Worm (Caenorhabditis elegans) whole organism, late embryonic: ENCODE measurements around the gene spe-29.
"Not testable (repeated sequence)": the region's sequence is repeated elsewhere in the genome, so short reads cannot be mapped to it uniquely, and the experiment has no call there.

Experiments used
- K02D7.2 ChIP-seq: sonication (generic microtip); optimal IDR thresholded peaks from 2 replicates; lab custom pipeline; 2017; ENCODE audit warnings: mild to moderate bottlenecking, missing genetic modification characterization, missing compliant biosample characterization
- ama-1 ChIP-seq: fragments of 150-350 bp; optimal IDR thresholded peaks from 2 replicates; lab custom pipeline; 2014
- ceh-18 ChIP-seq: sonication (generic microtip); optimal IDR thresholded peaks from 2 replicates; lab custom pipeline; 2016; ENCODE audit warnings: missing genetic modification characterization, missing compliant biosample characterization
- ceh-2 ChIP-seq: sonication (generic microtip); optimal IDR thresholded peaks from 2 replicates; lab custom pipeline; 2016; ENCODE audit warnings: missing genotype, missing genetic modification characterization, missing compliant biosample characterization
- ceh-30 ChIP-seq: fragments of 150-350 bp; optimal IDR thresholded peaks from 2 replicates; lab custom pipeline; 2014; ENCODE audit warnings: missing biosample characterization, missing genetic modification characterization
- ceh-31 ChIP-seq: sonication (generic microtip); optimal IDR thresholded peaks from 2 replicates; lab custom pipeline; 2016; ENCODE audit warnings: missing genetic modification characterization, missing compliant biosample characterization
- ceh-34 ChIP-seq: sonication (generic microtip); optimal IDR thresholded peaks from 2 replicates; lab custom pipeline; 2016; ENCODE audit warnings: mild to moderate bottlenecking, missing genetic modification characterization, missing compliant biosample characterization
- ceh-45 ChIP-seq: fragments of 200-800 bp; sonication (Bioruptor generic); IDR thresholded peaks from 2 replicates; pipeline ENCODE4 v1.3.6; 2022; ENCODE audit warnings: missing genetic modification reagents, missing genetic modification characterization, missing compliant biosample characterization
- ceh-9 ChIP-seq: sonication (generic microtip); optimal IDR thresholded peaks from 2 replicates; lab custom pipeline; 2016; ENCODE audit warnings: mild to moderate bottlenecking, missing genetic modification characterization, inconsistent platforms, missing compliant biosample characterization
- che-1 ChIP-seq: sonication (generic microtip); optimal IDR thresholded peaks from 2 replicates; lab custom pipeline; 2016; ENCODE audit warnings: mild to moderate bottlenecking, missing genetic modification characterization, missing compliant biosample characterization
- dve-1 ChIP-seq: sonication (generic microtip); optimal IDR thresholded peaks from 2 replicates; lab custom pipeline; 2017; ENCODE audit warnings: antibody characterized with exemption, mild to moderate bottlenecking, missing genetic modification characterization, missing compliant biosample characterization
- elt-2 ChIP-seq: sonication (generic microtip); optimal IDR thresholded peaks from 2 replicates; lab custom pipeline; 2016; ENCODE audit warnings: missing genetic modification reagents, missing genetic modification characterization, missing compliant biosample characterization
- eyg-1 ChIP-seq: sonication (generic microtip); optimal IDR thresholded peaks from 2 replicates; lab custom pipeline; 2016; ENCODE audit warnings: missing genotype, missing genetic modification characterization, missing compliant biosample characterization
- fkh-6 ChIP-seq: sonication (generic microtip); optimal IDR thresholded peaks from 2 replicates; lab custom pipeline; 2016; ENCODE audit warnings: missing genetic modification characterization, missing compliant biosample characterization
- gmeb-2 ChIP-seq: sonication (generic microtip); optimal IDR thresholded peaks from 2 replicates; lab custom pipeline; 2016; ENCODE audit warnings: missing genetic modification characterization, inconsistent platforms, missing compliant biosample characterization
- hlh-13 ChIP-seq: fragments of 200-800 bp; sonication (Bioruptor generic); optimal IDR thresholded peaks from 2 replicates; lab custom pipeline; 2018; ENCODE audit warnings: mild to moderate bottlenecking, missing genetic modification characterization, missing compliant biosample characterization
- hlh-8 ChIP-seq: sonication (generic microtip); optimal IDR thresholded peaks from 2 replicates; lab custom pipeline; 2016; ENCODE audit warnings: missing genotype, missing genetic modification characterization, missing compliant biosample characterization
- lim-6 ChIP-seq: sonication (generic microtip); optimal IDR thresholded peaks from 2 replicates; lab custom pipeline; 2016; ENCODE audit warnings: missing genetic modification characterization, missing compliant biosample characterization
- lin-11 ChIP-seq: fragments of 200-800 bp; sonication (Bioruptor generic); optimal IDR thresholded peaks from 2 replicates; lab custom pipeline; 2018; ENCODE audit warnings: mild to moderate bottlenecking, missing genetic modification characterization, missing compliant biosample characterization
- mec-3 ChIP-seq: sonication (generic microtip); optimal IDR thresholded peaks from 2 replicates; lab custom pipeline; 2016; ENCODE audit warnings: borderline replicate concordance, missing genetic modification characterization, missing compliant biosample characterization
- nfya-1 ChIP-seq: sonication (generic microtip); optimal IDR thresholded peaks from 2 replicates; lab custom pipeline; 2017; ENCODE audit warnings: missing genetic modification characterization, mild to moderate bottlenecking, missing compliant biosample characterization, antibody characterized with exemption, moderate library complexity
- nhr-11 ChIP-seq: fragments of 150-350 bp; optimal IDR thresholded peaks from 2 replicates; lab custom pipeline; 2014; ENCODE audit warnings: missing biosample characterization, missing genetic modification characterization
- odd-2 ChIP-seq: sonication (generic microtip); optimal IDR thresholded peaks from 2 replicates; lab custom pipeline; 2017; ENCODE audit warnings: antibody characterized with exemption, mild to moderate bottlenecking, missing genetic modification characterization, missing compliant biosample characterization
- pag-3 ChIP-seq: sonication (generic microtip); optimal IDR thresholded peaks from 2 replicates; lab custom pipeline; 2016; ENCODE audit warnings: missing compliant biosample characterization, missing genetic modification characterization, borderline replicate concordance
- pax-1 ChIP-seq: fragments of 150-350 bp; optimal IDR thresholded peaks from 2 replicates; lab custom pipeline; 2014; ENCODE audit warnings: missing biosample characterization, missing genetic modification characterization
- pqm-1 ChIP-seq: sonication (generic microtip); optimal IDR thresholded peaks from 2 replicates; lab custom pipeline; 2016; ENCODE audit warnings: missing genetic modification characterization, missing compliant biosample characterization
- rnt-1 ChIP-seq: sonication (generic microtip); optimal IDR thresholded peaks from 2 replicates; lab custom pipeline; 2016; ENCODE audit warnings: missing genetic modification characterization, missing compliant biosample characterization
- sox-2 ChIP-seq: fragments of 200-800 bp; sonication (Bioruptor generic); IDR thresholded peaks from 2 replicates; pipeline ENCODE4 v1.3.6; 2022; ENCODE audit warnings: missing genetic modification reagents, missing genetic modification characterization, missing compliant biosample characterization
- tbx-2 ChIP-seq: sonication (generic microtip); optimal IDR thresholded peaks from 2 replicates; lab custom pipeline; 2016; ENCODE audit warnings: missing genetic modification characterization, missing compliant biosample characterization
- ttx-3 ChIP-seq: sonication (generic microtip); optimal IDR thresholded peaks from 2 replicates; lab custom pipeline; 2016; ENCODE audit warnings: missing genetic modification reagents, missing genetic modification characterization, missing compliant biosample characterization
- unc-42 ChIP-seq: sonication (generic microtip); optimal IDR thresholded peaks from 2 replicates; lab custom pipeline; 2016; ENCODE audit warnings: missing genotype, missing genetic modification characterization, missing compliant biosample characterization
- unc-55 ChIP-seq: sonication (generic microtip); optimal IDR thresholded peaks from 2 replicates; lab custom pipeline; 2017; ENCODE audit warnings: missing biosample characterization, missing genetic modification reagents, missing genetic modification characterization
- zip-5 ChIP-seq: sonication (generic microtip); optimal IDR thresholded peaks from 2 replicates; lab custom pipeline; 2016; ENCODE audit warnings: missing genetic modification characterization, missing compliant biosample characterization
- ztf-16 ChIP-seq: sonication (generic microtip); optimal IDR thresholded peaks from 2 replicates; lab custom pipeline; 2017; ENCODE audit warnings: missing genetic modification characterization, missing compliant biosample characterization

Gene spe-29

DNA sequence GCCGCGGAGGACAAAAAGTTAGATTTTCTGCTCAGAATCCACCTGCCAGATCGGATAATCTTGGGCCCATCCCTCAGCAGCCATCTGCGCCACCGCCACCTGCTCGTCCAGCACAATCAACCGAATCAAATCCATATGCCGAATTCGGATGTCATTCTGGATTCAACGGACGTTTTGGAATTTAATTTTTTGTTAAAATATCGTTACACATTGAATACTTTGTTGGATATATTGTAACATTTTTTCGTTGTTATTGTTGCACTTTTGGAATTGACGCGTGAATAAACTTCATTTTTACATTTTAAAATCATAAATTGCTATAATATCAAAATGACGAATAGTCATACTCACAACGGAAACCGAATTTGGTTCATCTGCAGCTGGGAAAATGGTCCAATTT, at the start of gene spe-29:
Gene spe-29 (plus strand): TSS at position 301 of the 400 bp plus-strand sequence.
- TF ChIP-seq ceh-30 (tag; lab: Kevin White, UChicago): no peak
- no peak for TF ChIP-seq ceh-34 (tag; lab: Kevin White, UChicago)

DNA sequence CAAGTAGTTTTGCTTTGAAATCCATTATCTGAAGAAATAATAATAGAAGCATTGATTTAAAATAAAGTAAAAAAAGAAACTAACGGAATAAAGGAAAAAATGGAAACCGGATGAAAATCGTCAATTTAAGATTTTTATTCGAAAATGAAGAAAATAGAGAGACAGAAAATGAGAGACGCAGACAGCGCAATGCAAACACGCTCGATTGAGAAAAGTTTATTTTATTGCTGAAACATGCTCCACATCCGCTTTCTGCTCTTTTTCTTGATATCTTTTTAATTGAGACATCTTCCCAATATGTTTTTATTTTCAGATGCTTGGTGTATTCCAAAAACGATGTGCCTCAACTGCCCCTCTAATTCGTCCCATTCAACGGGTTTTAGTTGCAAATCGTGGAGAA, 49.4 kb upstream of the spe-29 start, which contains the start of the genes prp-18 and mccc-1:
Gene prp-18 (minus strand): TSS at position 127 of the 400 bp plus-strand sequence.
Gene mccc-1 (plus strand): TSS at position 314 of the 400 bp plus-strand sequence.
- peak; percentile 28 for TF ChIP-seq unc-55 (GFP tag; lab: Kevin White, UChicago)
- TF ChIP-seq ceh-31 (tag; lab: Kevin White, UChicago): peak; percentile 44
- peak; percentile 16 for TF ChIP-seq nfya-1
- TF ChIP-seq unc-42: peak; percentile 86
- no peak for TF ChIP-seq ceh-2 (tag; lab: Kevin White, UChicago)
- TF ChIP-seq fkh-6 (tag; lab: Kevin White, UChicago): no peak
- TF ChIP-seq ceh-30 (tag; lab: Kevin White, UChicago): no peak
- TF ChIP-seq dve-1 (tag; lab: Kevin White, UChicago): peak; percentile 2

DNA sequence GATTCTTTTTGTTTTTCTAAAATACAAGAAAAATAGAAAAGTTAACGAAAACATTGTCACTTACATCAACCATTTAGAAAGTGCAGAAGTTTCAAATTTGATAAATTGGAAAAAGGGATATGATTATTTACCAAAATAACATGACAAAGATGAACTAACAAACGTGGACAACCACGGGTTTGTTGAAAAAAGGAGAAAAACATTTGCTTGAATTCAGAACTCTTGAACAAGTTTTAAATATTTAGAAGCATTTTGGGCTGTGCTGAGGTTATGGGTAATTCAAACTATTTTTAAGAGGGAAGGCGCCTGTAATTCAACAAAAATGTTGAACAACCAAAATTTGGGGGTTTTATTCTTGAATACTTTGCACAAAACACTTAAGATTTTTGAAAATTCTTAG, 43.8 kb upstream of the spe-29 start, which contains the start of gene ttbk-3:
Gene ttbk-3 (minus strand): TSS at position 101 of the 400 bp plus-strand sequence.
- TF ChIP-seq nhr-11 (tag; lab: Kevin White, UChicago) (no peak), ttx-3 (no peak), K02D7.2 (tag; lab: Kevin White, UChicago) (no peak), lin-11 (no peak), zip-5 (no peak), ceh-9 (tag; lab: Kevin White, UChicago) (no peak)

DNA sequence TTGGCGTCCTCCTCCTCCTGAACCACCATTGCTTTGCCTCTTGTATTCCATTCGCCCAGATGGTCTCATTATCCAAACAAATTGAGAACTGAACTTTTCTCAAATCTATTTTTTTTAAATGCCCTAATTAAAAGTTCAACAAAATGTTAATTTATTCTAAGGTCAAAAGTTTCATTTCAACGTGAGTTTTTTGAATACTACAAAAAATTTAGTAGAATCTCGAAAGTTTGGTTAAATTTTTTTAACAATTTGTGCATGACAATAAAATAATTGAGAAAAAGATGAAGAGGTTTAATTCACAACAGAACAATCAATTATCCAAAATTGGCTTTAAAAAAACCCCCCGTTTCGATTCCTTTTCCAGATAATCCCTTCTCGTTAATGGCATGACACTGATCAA, 41.7 kb upstream of the spe-29 start, which contains the start of gene F32B6.4:
Gene F32B6.4 (minus strand): TSS at position 101 of the 400 bp plus-strand sequence.
- TF ChIP-seq ama-1 (lab: Kevin White, UChicago): no peak
- no peak for TF ChIP-seq hlh-13
- no peak for TF ChIP-seq nfya-1
- no peak for TF ChIP-seq ztf-16 (tag; lab: Kevin White, UChicago)
- TF ChIP-seq odd-2 (tag; lab: Kevin White, UChicago): no peak
- TF ChIP-seq unc-55 (GFP tag; lab: Kevin White, UChicago): no peak
- TF ChIP-seq eyg-1 (tag; lab: Kevin White, UChicago): no peak
- TF ChIP-seq tbx-2 (tag; lab: Kevin White, UChicago): no peak
- no peak for TF ChIP-seq ceh-45 (GFP tag; lab: Robert Waterston, UW)
- TF ChIP-seq pag-3: no peak
- TF ChIP-seq ceh-9 (tag; lab: Kevin White, UChicago): no peak
- no peak for TF ChIP-seq che-1 (tag; lab: Kevin White, UChicago)
- TF ChIP-seq ceh-18 (tag; lab: Kevin White, UChicago): no peak
- TF ChIP-seq ceh-31 (tag; lab: Kevin White, UChicago): no peak
- no peak for TF ChIP-seq pax-1 (tag; lab: Kevin White, UChicago)
- no peak for TF ChIP-seq lim-6
- TF ChIP-seq gmeb-2 (tag; lab: Kevin White, UChicago): no peak
- no peak for TF ChIP-seq pqm-1 (tag; lab: Kevin White, UChicago)
- TF ChIP-seq hlh-8 (tag; lab: Kevin White, UChicago): no peak
- TF ChIP-seq mec-3 (tag; lab: Kevin White, UChicago): no peak

DNA sequence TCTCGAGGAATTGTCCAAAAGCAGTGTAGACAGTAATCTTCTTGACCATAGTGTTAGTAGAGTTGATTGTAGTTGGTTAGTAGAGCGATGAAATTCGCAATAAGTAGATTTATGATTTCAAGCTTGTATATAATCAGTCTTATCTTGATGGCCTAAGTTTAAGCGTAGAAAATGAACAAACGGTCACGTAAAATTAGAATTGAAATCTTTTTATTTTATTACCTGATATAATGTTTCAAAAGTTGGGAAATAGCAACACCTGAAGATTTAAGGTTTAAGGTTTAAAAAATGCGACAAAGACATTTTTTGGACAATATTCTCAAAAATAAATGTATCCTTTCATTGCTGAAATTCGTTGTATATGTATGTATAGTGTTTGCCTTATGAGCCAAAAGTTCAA, 40.0 kb upstream of the spe-29 start, which contains the start of gene sss-1:
Gene sss-1 (minus strand): TSS at position 101 of the 400 bp plus-strand sequence.
- not testable (repeated sequence) for TF ChIP-seq fkh-6, elt-2, tbx-2 (tag; lab: Kevin White, UChicago)

DNA sequence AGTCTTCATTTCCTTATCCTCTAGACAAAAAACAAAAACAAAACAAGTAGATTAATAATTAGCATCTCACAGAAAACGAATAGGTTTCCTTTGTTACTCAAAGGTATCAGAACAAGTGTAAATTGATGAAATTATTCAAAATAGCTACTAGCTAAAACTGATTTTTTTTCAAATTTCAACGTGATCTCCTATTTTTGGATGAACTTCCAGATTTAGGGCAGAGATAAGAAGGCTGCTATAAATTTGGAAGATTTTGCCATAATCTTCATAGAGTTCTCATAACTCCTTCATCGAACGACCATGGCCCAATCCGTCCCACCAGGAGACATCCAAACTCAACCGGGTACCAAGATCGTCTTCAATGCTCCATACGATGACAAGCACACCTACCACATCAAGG, 39.3 kb upstream of the spe-29 start, which contains the start of gene msp-77:
Gene msp-77 (plus strand): TSS at position 301 of the 400 bp plus-strand sequence.
- TF ChIP-seq pag-3; rnt-1 (tag; lab: Kevin White, UChicago); sox-2: not testable (repeated sequence)
- TF ChIP-seq, all 69 proteins: peak for 0; not testable (repeated sequence) for 69
